Fruit fly (Drosophila melanogaster): ENCODE results near the gene Reph.

dm6 chr2L:3778157-3779060 is 24.9 kb upstream of the Reph start:
- TF ChIP-seq bab1 (GFP tag; optimal IDR thresholded peaks at IDR 0.05) (no peak), Hr96 (GFP tag; optimal IDR thresholded peaks at IDR 0.05) (peak; percentile 41), kay (GFP tag; ENCODE audit: borderline replicate concordance) (peak; percentile 66), ovo (GFP tag; optimal IDR thresholded peaks at IDR 0.05) (no peak), CG33017 (tag; optimal IDR thresholded peaks at IDR 0.05) (no peak)
